Fruit fly (Drosophila melanogaster): ENCODE data around the gene yata.

dm6 chr3R:29774360-29775193 lies 25.6 kb downstream of the yata start:
- TF ChIP-seq CG8478 (optimal IDR thresholded peaks at IDR 0.05), result peak; percentile 8
- peak in 1 of 2 experiments; percentile 8 for TF ChIP-seq CTCF (optimal IDR thresholded peaks at IDR 0.05)

Data from S2 (cell line).